Worm (Caenorhabditis elegans): ENCODE measurements around the gene H13N06.2.

ce11 chrX:15492759-15493158 is 4.9 kb downstream of the H13N06.2 start:
- TF ChIP-seq dsc-1 (tag; optimal IDR thresholded peaks at IDR 0.05) (peak; percentile 76), unc-62 (GFP tag; optimal IDR thresholded peaks at IDR 0.05) (no peak), sox-4 (tag; optimal IDR thresholded peaks at IDR 0.05) (no peak), ets-5 (GFP tag; IDR thresholded peaks at IDR 0.05) (no peak), aha-1 (tag; optimal IDR thresholded peaks at IDR 0.05) (no peak), nhr-12 (tag; optimal IDR thresholded peaks at IDR 0.05) (no peak), ztf-11 (tag; optimal IDR thresholded peaks at IDR 0.05) (peak in 1 of 2 experiments; percentile 30), lin-13 (GFP tag; optimal IDR thresholded peaks at IDR 0.05) (no peak), C04F5.9 (tag; optimal IDR thresholded peaks at IDR 0.05) (no peak)
